Worm (Caenorhabditis elegans) whole organism, midembryonic: ENCODE measurements around the gene F57B9.1.

Experiments
- T22C8.4 ChIP-seq: fragments of 200-800 bp; sonication (Bioruptor generic); IDR thresholded peaks from 2 replicates; pipeline ENCODE4 v1.3.6; 2022; ENCODE audit warnings: missing genetic modification characterization, missing compliant biosample characterization
- cog-1 ChIP-seq: sonication (generic microtip); optimal IDR thresholded peaks from 2 replicates; lab custom pipeline; 2016; ENCODE audit warnings: missing genetic modification characterization, missing compliant biosample characterization
- flt-1 ChIP-seq: fragments of 200-800 bp; sonication (Bioruptor generic); IDR thresholded peaks from 2 replicates; pipeline ENCODE4 v1.3.6; 2022; ENCODE audit warnings: missing genetic modification characterization, missing compliant biosample characterization
- klf-2 ChIP-seq: fragments of 200-800 bp; sonication (Bioruptor generic); conservative IDR thresholded peaks from 2 replicates; pipeline ENCODE4 v1.3.6; 2022; ENCODE audit warnings: missing genetic modification reagents, missing genetic modification characterization, missing compliant biosample characterization
- med-1 ChIP-seq: sonication (generic microtip); optimal IDR thresholded peaks from 2 replicates; lab custom pipeline; 2017; ENCODE audit warnings: missing genetic modification characterization, mild to moderate bottlenecking, missing compliant biosample characterization, antibody characterized with exemption, missing genetic modification reagents; ENCODE audit not compliant: insufficient read depth
- ref-1 ChIP-seq: fragments of 200-800 bp; sonication (Bioruptor generic); conservative IDR thresholded peaks from 2 replicates; pipeline ENCODE4 v1.3.6; 2022; ENCODE audit warnings: missing genetic modification reagents, missing genetic modification characterization, missing compliant biosample characterization
- tab-1 ChIP-seq: fragments of 200-800 bp; sonication (Bioruptor generic); IDR thresholded peaks from 2 replicates; pipeline ENCODE4 v1.3.6; 2022; ENCODE audit warnings: missing genetic modification characterization, missing compliant biosample characterization
- ztf-23 ChIP-seq: fragments of 200-800 bp; sonication (Bioruptor generic); IDR thresholded peaks from 2 replicates; pipeline ENCODE4 v1.3.6; 2022; ENCODE audit warnings: missing genetic modification reagents, missing genetic modification characterization, missing compliant biosample characterization
- ztf-29 ChIP-seq: fragments of 200-800 bp; sonication (Bioruptor generic); IDR thresholded peaks from 2 replicates; pipeline ENCODE4 v1.3.6; 2022; ENCODE audit warnings: missing genetic modification reagents, missing genetic modification characterization, missing compliant biosample characterization

Gene F57B9.1

ce11 chrIII:6979584-6979983, 17.7 kb downstream of the F57B9.1 start, which contains the start of gene ceh-20:
TSS of gene ceh-20 (plus strand) at chrIII:6979884.
- TF ChIP-seq ztf-29 (GFP tag; lab: Robert Waterston, UW) (no peak), tab-1 (GFP tag; lab: Robert Waterston, UW) (no peak), flt-1 (GFP tag; lab: Robert Waterston, UW) (no peak), med-1 (GFP tag; lab: Kevin White, UChicago) (no peak), T22C8.4 (GFP tag; lab: Robert Waterston, UW) (no peak), ztf-23 (GFP tag; lab: Robert Waterston, UW) (no peak), klf-2 (no peak), ref-1 (GFP tag; lab: Robert Waterston, UW) (no peak), cog-1 (tag; lab: Kevin White, UChicago) (no peak)

ce11 chrIII:6981989-6982553, 20.2 kb downstream of the F57B9.1 start, which contains the start of gene F31E3.6:
TSS of gene F31E3.6 (plus strand) at chrIII:6982081.
- TF ChIP-seq flt-1 (GFP tag; lab: Robert Waterston, UW), result peak; percentile 30; the same call in 1 of the 2 replicates

ce11 chrIII:6988060-6988459, 26.2 kb downstream of the F57B9.1 start:
- no peak for TF ChIP-seq ztf-23 (GFP tag; lab: Robert Waterston, UW)
- TF ChIP-seq flt-1 (GFP tag; lab: Robert Waterston, UW), result no peak
- TF ChIP-seq tab-1 (GFP tag; lab: Robert Waterston, UW), result no peak
- TF ChIP-seq T22C8.4 (GFP tag; lab: Robert Waterston, UW), result no peak
- no peak for TF ChIP-seq ref-1 (GFP tag; lab: Robert Waterston, UW)
- TF ChIP-seq klf-2, result no peak
- TF ChIP-seq med-1 (GFP tag; lab: Kevin White, UChicago), result no peak
- no peak for TF ChIP-seq ztf-29 (GFP tag; lab: Robert Waterston, UW)
- TF ChIP-seq cog-1 (tag; lab: Kevin White, UChicago), result no peak

ce11 chrIII:6989201-6989600, 27.3 kb downstream of the F57B9.1 start:
- no peak for TF ChIP-seq klf-2
- TF ChIP-seq T22C8.4 (GFP tag; lab: Robert Waterston, UW), result no peak
- no peak for TF ChIP-seq flt-1 (GFP tag; lab: Robert Waterston, UW)
- TF ChIP-seq med-1 (GFP tag; lab: Kevin White, UChicago), result no peak
- TF ChIP-seq ztf-23 (GFP tag; lab: Robert Waterston, UW), result no peak
- no peak for TF ChIP-seq tab-1 (GFP tag; lab: Robert Waterston, UW)
- no peak for TF ChIP-seq ztf-29 (GFP tag; lab: Robert Waterston, UW)
- TF ChIP-seq ref-1 (GFP tag; lab: Robert Waterston, UW), result no peak

ce11 chrIII:6989900-6990299, 28.0 kb downstream of the F57B9.1 start, which contains the start of gene prk-1:
TSS of gene prk-1 (plus strand) at chrIII:6990168.
- no peak for TF ChIP-seq flt-1 (GFP tag; lab: Robert Waterston, UW)
- TF ChIP-seq T22C8.4 (GFP tag; lab: Robert Waterston, UW), result no peak
- no peak for TF ChIP-seq cog-1 (tag; lab: Kevin White, UChicago)
- no peak for TF ChIP-seq ztf-23 (GFP tag; lab: Robert Waterston, UW)
- no peak for TF ChIP-seq ztf-29 (GFP tag; lab: Robert Waterston, UW)
- TF ChIP-seq ref-1 (GFP tag; lab: Robert Waterston, UW), result no peak
- no peak for TF ChIP-seq klf-2
- no peak for TF ChIP-seq tab-1 (GFP tag; lab: Robert Waterston, UW)
- no peak for TF ChIP-seq med-1 (GFP tag; lab: Kevin White, UChicago)

ce11 chrIII:6991465-6991864, 29.6 kb downstream of the F57B9.1 start:
- TF ChIP-seq tab-1 (GFP tag; lab: Robert Waterston, UW) (no peak), ref-1 (GFP tag; lab: Robert Waterston, UW) (no peak), med-1 (GFP tag; lab: Kevin White, UChicago) (no peak), cog-1 (tag; lab: Kevin White, UChicago) (no peak), klf-2 (no peak), ztf-23 (GFP tag; lab: Robert Waterston, UW) (no peak), ztf-29 (GFP tag; lab: Robert Waterston, UW) (no peak), flt-1 (GFP tag; lab: Robert Waterston, UW) (no peak), T22C8.4 (GFP tag; lab: Robert Waterston, UW) (no peak)

ce11 chrIII:6992496-6992895, 30.6 kb downstream of the F57B9.1 start:
- TF ChIP-seq cog-1 (tag; lab: Kevin White, UChicago) (no peak), ref-1 (GFP tag; lab: Robert Waterston, UW) (no peak), ztf-23 (GFP tag; lab: Robert Waterston, UW) (no peak), T22C8.4 (GFP tag; lab: Robert Waterston, UW) (no peak), flt-1 (GFP tag; lab: Robert Waterston, UW) (no peak), tab-1 (GFP tag; lab: Robert Waterston, UW) (no peak)

- TF ChIP-seq tab-1 (GFP tag; lab: Robert Waterston, UW) (no peak), ztf-29 (GFP tag; lab: Robert Waterston, UW) (no peak), flt-1 (GFP tag; lab: Robert Waterston, UW) (no peak), med-1 (GFP tag; lab: Kevin White, UChicago) (no peak), cog-1 (tag; lab: Kevin White, UChicago) (no peak), ztf-23 (GFP tag; lab: Robert Waterston, UW) (no peak), T22C8.4 (GFP tag; lab: Robert Waterston, UW) (no peak), ref-1 (GFP tag; lab: Robert Waterston, UW) (no peak), klf-2 (no peak)
Observed at ce11 chrIII:6993179-6993578, 31.3 kb downstream of the F57B9.1 start.

- TF ChIP-seq T22C8.4 (GFP tag; lab: Robert Waterston, UW), result no peak
- no peak for TF ChIP-seq ztf-23 (GFP tag; lab: Robert Waterston, UW)
- no peak for TF ChIP-seq klf-2
- TF ChIP-seq med-1 (GFP tag; lab: Kevin White, UChicago), result no peak
- TF ChIP-seq flt-1 (GFP tag; lab: Robert Waterston, UW), result no peak
- no peak for TF ChIP-seq ref-1 (GFP tag; lab: Robert Waterston, UW)
- TF ChIP-seq ztf-29 (GFP tag; lab: Robert Waterston, UW), result no peak
Observed at ce11 chrIII:7002143-7002542, 40.3 kb downstream of the F57B9.1 start.
